Fruit fly (Drosophila melanogaster) whole organism, wandering third instar larva: ENCODE data around the gene 7B2.

ENCODE experiments used
- CrebA ChIP-seq: fragments of 200-800 bp; sonication (Bioruptor generic); optimal IDR thresholded peaks from 2 replicates; lab custom pipeline; 2016; ENCODE audit warnings: missing biosample characterization, mild to moderate bottlenecking, missing genetic modification characterization, borderline replicate concordance
- Dfd ChIP-seq: fragments of >200 bp; optimal IDR thresholded peaks from 2 replicates; lab custom pipeline; 2017; ENCODE audit warnings: missing biosample characterization, missing genetic modification characterization
- Dif ChIP-seq: fragments of 200-275, 200-300 bp; sonication (Bioruptor generic); optimal IDR thresholded peaks from 2 replicates; lab custom pipeline; 2018; ENCODE audit warnings: missing biosample characterization, missing genetic modification characterization; ENCODE audit not compliant: partially characterized antibody
- Hr78 ChIP-seq: fragments of >200 bp; optimal IDR thresholded peaks from 2 replicates; lab custom pipeline; 2017; ENCODE audit warnings: missing biosample characterization, missing genetic modification characterization
- Myc ChIP-seq: fragments of >200 bp; optimal IDR thresholded peaks from 2 replicates; lab custom pipeline; 2017
- OdsH ChIP-seq: fragments of 200-800 bp; sonication (Bioruptor generic); optimal IDR thresholded peaks from 2 replicates; lab custom pipeline; 2016; ENCODE audit warnings: missing biosample characterization, mild to moderate bottlenecking, missing genetic modification characterization
- brk ChIP-seq: fragments of 200-800 bp; sonication (Bioruptor generic); optimal IDR thresholded peaks from 2 replicates; lab custom pipeline; 2016; ENCODE audit warnings: missing biosample characterization, mild to moderate bottlenecking, missing genetic modification characterization
- dl ChIP-seq, 2 experiments: fragments of 175-275, 200-275 bp in 1 of 2; fragments of 200-275 bp in 1 of 2; sonication (Bioruptor generic); optimal IDR thresholded peaks; lab custom pipeline; 2018; ENCODE audit warnings: mild to moderate bottlenecking in 2 of 2, missing biosample characterization in 2 of 2, missing genetic modification characterization in 2 of 2, moderate library complexity in 2 of 2; ENCODE audit not compliant: partially characterized antibody in 2 of 2, insufficient read depth in 1 of 2
- dmrt93B ChIP-seq: fragments of 200-800 bp; sonication (Bioruptor generic); optimal IDR thresholded peaks from 2 replicates; lab custom pipeline; 2018; ENCODE audit warnings: missing biosample characterization, mild to moderate bottlenecking, missing genetic modification characterization
- ey ChIP-seq: fragments of 200-800 bp; sonication (Bioruptor generic); optimal IDR thresholded peaks from 2 replicates; lab custom pipeline; 2016; ENCODE audit warnings: missing biosample characterization, missing genetic modification characterization
- h ChIP-seq: fragments of 200-800 bp; sonication (Bioruptor generic); optimal IDR thresholded peaks from 3 replicates; lab custom pipeline; 2016; ENCODE audit warnings: missing biosample characterization, mild to moderate bottlenecking, missing genetic modification characterization
- lola ChIP-seq: fragments of >200 bp; optimal IDR thresholded peaks from 2 replicates; lab custom pipeline; 2017; ENCODE audit warnings: missing biosample characterization, missing genetic modification characterization
- pan ChIP-seq: fragments of >200 bp; optimal IDR thresholded peaks from 2 replicates; lab custom pipeline; 2017
- tai ChIP-seq: sonication (Bioruptor generic); optimal IDR thresholded peaks from 2 replicates; lab custom pipeline; 2016; ENCODE audit warnings: missing biosample characterization, missing genetic modification characterization

DNA sequence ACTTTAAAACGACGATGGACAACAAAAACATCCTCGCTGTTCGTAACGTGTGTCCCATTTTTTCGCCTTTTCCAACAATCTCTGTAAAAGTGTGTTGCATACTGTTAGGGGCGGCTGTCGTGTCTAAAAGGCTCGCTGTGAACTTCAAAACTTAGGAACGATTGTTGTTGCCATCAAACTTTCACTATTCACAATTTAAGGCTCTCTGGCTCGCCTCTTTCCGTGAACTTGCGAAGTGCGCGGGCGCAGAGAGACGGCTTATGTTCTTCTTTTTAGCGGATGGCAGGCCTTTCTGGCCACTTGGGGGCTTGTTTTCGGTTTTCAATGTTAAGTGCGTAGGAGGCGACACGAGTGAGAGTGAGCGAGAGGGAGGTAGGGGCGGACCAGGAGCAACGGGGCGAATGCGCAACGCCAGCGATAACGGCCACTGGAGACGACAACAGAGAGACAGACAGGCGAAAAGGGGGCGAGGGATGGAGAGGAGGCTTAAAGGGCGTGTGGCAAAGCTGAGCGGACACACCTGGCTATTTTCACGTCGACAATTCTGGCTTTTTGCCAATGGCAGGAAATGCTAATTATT, 26.1 kb upstream of the 7B2 start, which contains the start of gene mtd:
- no peak for TF ChIP-seq dl (GFP tag; optimal IDR thresholded peaks at IDR 0.05; lab: Kevin White, UChicago; ENCODE audit: insufficient read depth in 1 of 2, partially characterized antibody in 2 of 2)
- no peak for TF ChIP-seq brk (GFP tag; lab: Kevin White, UChicago)
- no peak for TF ChIP-seq Dif (GFP tag; lab: Kevin White, UChicago)
- no peak for TF ChIP-seq lola
- no peak for TF ChIP-seq Hr78 (GFP tag; lab: Kevin White, UChicago)
- TF ChIP-seq OdsH: no peak
- TF ChIP-seq Dfd (GFP tag; lab: Kevin White, UChicago): no peak
- TF ChIP-seq CrebA (GFP tag; lab: Kevin White, UChicago): no peak
- TF ChIP-seq Myc: no peak
- no peak for TF ChIP-seq dmrt93B (GFP tag; lab: Kevin White, UChicago)
- TF ChIP-seq pan (lab: Kevin White, UChicago): no peak
- no peak for TF ChIP-seq h (GFP tag; lab: Kevin White, UChicago)
- no peak for TF ChIP-seq ey (GFP tag; lab: Kevin White, UChicago)
- no peak for TF ChIP-seq tai
